Worm (Caenorhabditis elegans) whole organism, young adult: ENCODE measurements around the gene osgn-1.

Experiments
- B0019.2 ChIP-seq: fragments of 200-800 bp; sonication (Bioruptor generic); conservative IDR thresholded peaks from 2 replicates; pipeline ENCODE4 v1.3.6; 2022; ENCODE audit warnings: missing genetic modification reagents, missing genetic modification characterization, missing compliant biosample characterization
- B0035.1 ChIP-seq: sonication (generic microtip); optimal IDR thresholded peaks from 2 replicates; lab custom pipeline; 2016; ENCODE audit warnings: missing genetic modification characterization, mild to moderate bottlenecking, missing compliant biosample characterization, missing genotype, missing genetic modification reagents
- C06A6.2 ChIP-seq: fragments of 200-800 bp; sonication (Bioruptor generic); conservative IDR thresholded peaks from 2 replicates; pipeline ENCODE4 v1.3.6; 2022; ENCODE audit warnings: missing genetic modification characterization, missing compliant biosample characterization
- F10E7.11 ChIP-seq: sonication (generic microtip); optimal IDR thresholded peaks from 2 replicates; lab custom pipeline; 2017; ENCODE audit warnings: mild to moderate bottlenecking, missing genetic modification characterization, moderate library complexity, missing compliant biosample characterization
- F23B12.7 ChIP-seq: sonication (generic microtip); optimal IDR thresholded peaks from 2 replicates; lab custom pipeline; 2017; ENCODE audit warnings: missing genetic modification characterization, mild to moderate bottlenecking, missing compliant biosample characterization, antibody characterized with exemption, moderate library complexity; ENCODE audit not compliant: insufficient read depth
- K12H6.12 ChIP-seq: fragments of 200-800 bp; sonication (Bioruptor generic); optimal IDR thresholded peaks from 2 replicates; lab custom pipeline; 2018; ENCODE audit warnings: mild to moderate bottlenecking, missing genetic modification characterization, missing compliant biosample characterization
- T07F8.4 ChIP-seq: sonication (generic microtip); optimal IDR thresholded peaks from 2 replicates; lab custom pipeline; 2016; ENCODE audit warnings: mild to moderate bottlenecking, missing genetic modification characterization, moderate library complexity, missing compliant biosample characterization
- Y53F4B.3 ChIP-seq: fragments of 200-800 bp; sonication (Bioruptor generic); IDR thresholded peaks from 2 replicates; pipeline ENCODE4 v1.3.6; 2022; ENCODE audit warnings: missing genetic modification reagents, missing genetic modification characterization, missing compliant biosample characterization
- Y79H2A.3 ChIP-seq: fragments of 200-800 bp; sonication (Bioruptor generic); conservative IDR thresholded peaks from 2 replicates; pipeline ENCODE4 v1.3.6; 2022; ENCODE audit warnings: missing genetic modification reagents, missing genetic modification characterization, missing compliant biosample characterization
- ZK185.1 ChIP-seq: sonication (generic microtip); optimal IDR thresholded peaks from 2 replicates; lab custom pipeline; 2016; ENCODE audit warnings: mild to moderate bottlenecking, missing genetic modification characterization, missing compliant biosample characterization; ENCODE audit not compliant: poor library complexity, severe bottlenecking
- ama-1 ChIP-seq, 3 experiments: fragments of 150-350 bp in 1 of 3; sonication (generic microtip) in 2 of 3; optimal IDR thresholded peaks; 2 replicates each; lab custom pipeline; 2014 to 2018; ENCODE audit warnings: missing biosample characterization in 2 of 3, missing genetic modification characterization in 2 of 3, missing genetic modification reagents in 2 of 3
- aptf-2 ChIP-seq: fragments of 200-800 bp; sonication (Bioruptor generic); conservative IDR thresholded peaks from 2 replicates; pipeline ENCODE4 v1.3.6; 2022; ENCODE audit warnings: missing genetic modification reagents, missing genetic modification characterization, missing compliant biosample characterization
- attf-5 ChIP-seq: fragments of 200-800 bp; sonication (Bioruptor generic); optimal IDR thresholded peaks from 2 replicates; lab custom pipeline; 2018; ENCODE audit warnings: mild to moderate bottlenecking, missing genetic modification characterization, missing compliant biosample characterization
- cebp-1 ChIP-seq, 2 experiments: fragments of 200-800 bp in 1 of 2; sonication (Bioruptor generic) in 1 of 2; sonication (generic microtip) in 1 of 2; IDR thresholded peaks in 1 of 2; optimal IDR thresholded peaks in 1 of 2; 2 replicates each; pipeline versions ENCODE4 v1.3.6 to Lab custom; 2017 to 2022; ENCODE audit warnings: missing compliant biosample characterization in 2 of 2, missing genetic modification characterization in 2 of 2, mild to moderate bottlenecking in 1 of 2, missing genetic modification reagents in 1 of 2, moderate library complexity in 1 of 2
- ceh-100 ChIP-seq: fragments of 200-800 bp; sonication (Bioruptor generic); IDR thresholded peaks from 2 replicates; pipeline ENCODE4 v1.3.6; 2022; ENCODE audit warnings: missing genetic modification reagents, missing genetic modification characterization, missing compliant biosample characterization
- dox-1 ChIP-seq: fragments of 200-800 bp; sonication (Bioruptor generic); IDR thresholded peaks from 2 replicates; pipeline ENCODE4 v1.3.6; 2022; ENCODE audit warnings: missing genetic modification reagents, missing genetic modification characterization, missing compliant biosample characterization
- efl-1 ChIP-seq: fragments of 150-350 bp; optimal IDR thresholded peaks from 2 replicates; lab custom pipeline; 2014; ENCODE audit warnings: missing biosample characterization, missing genetic modification reagents, missing genetic modification characterization
- egl-18 ChIP-seq: fragments of 200-800 bp; sonication (Bioruptor generic); IDR thresholded peaks from 2 replicates; pipeline ENCODE4 v1.3.6; 2022; ENCODE audit warnings: missing genetic modification reagents, missing genetic modification characterization, missing compliant biosample characterization
- egl-44 ChIP-seq: fragments of 200-800 bp; sonication (Bioruptor generic); IDR thresholded peaks from 2 replicates; pipeline ENCODE4 v1.3.6; 2022; ENCODE audit warnings: missing genetic modification reagents, missing genetic modification characterization, missing compliant biosample characterization
- egrh-3 ChIP-seq: fragments of 200-800 bp; sonication (Bioruptor generic); IDR thresholded peaks from 2 replicates; pipeline ENCODE4 v1.3.6; 2022; ENCODE audit warnings: missing genetic modification reagents, missing genetic modification characterization, missing compliant biosample characterization
- fkh-3 ChIP-seq: sonication (generic microtip); optimal IDR thresholded peaks from 2 replicates; lab custom pipeline; 2016; ENCODE audit warnings: mild to moderate bottlenecking, missing genetic modification characterization, missing compliant biosample characterization
- hlh-26 ChIP-seq: fragments of 200-800 bp; sonication (Bioruptor generic); conservative IDR thresholded peaks from 2 replicates; pipeline ENCODE4 v1.3.6; 2022; ENCODE audit warnings: missing genetic modification reagents, missing genetic modification characterization, missing compliant biosample characterization
- lin-40 ChIP-seq: sonication (generic microtip); optimal IDR thresholded peaks from 2 replicates; lab custom pipeline; 2016; ENCODE audit warnings: missing genetic modification characterization, mild to moderate bottlenecking, missing compliant biosample characterization, missing genotype, missing genetic modification reagents
- lir-1 ChIP-seq: fragments of 200-800 bp; sonication (Bioruptor generic); conservative IDR thresholded peaks from 2 replicates; pipeline ENCODE4 v1.3.6; 2022; ENCODE audit warnings: missing genetic modification reagents, missing genetic modification characterization, missing compliant biosample characterization
- lsl-1 ChIP-seq: fragments of 200-800 bp; sonication (Bioruptor generic); optimal IDR thresholded peaks from 2 replicates; lab custom pipeline; 2018; ENCODE audit warnings: mild to moderate bottlenecking, missing genetic modification characterization, moderate library complexity, missing compliant biosample characterization
- mcd-1 ChIP-seq: fragments of 200-800 bp; sonication (Bioruptor generic); IDR thresholded peaks from 2 replicates; pipeline ENCODE4 v1.3.6; 2022; ENCODE audit warnings: missing genetic modification reagents, missing genetic modification characterization, missing compliant biosample characterization
- mel-28 ChIP-seq: sonication (generic microtip); optimal IDR thresholded peaks from 2 replicates; lab custom pipeline; 2016; ENCODE audit warnings: borderline replicate concordance, mild to moderate bottlenecking, missing genetic modification characterization, missing compliant biosample characterization
- nhr-120 ChIP-seq: fragments of 200-800 bp; sonication (Bioruptor generic); IDR thresholded peaks from 2 replicates; pipeline ENCODE4 v1.3.6; 2022; ENCODE audit warnings: missing genetic modification characterization, missing compliant biosample characterization
- nhr-80 ChIP-seq: sonication (generic microtip); optimal IDR thresholded peaks from 2 replicates; lab custom pipeline; 2016; ENCODE audit warnings: missing genetic modification characterization, missing compliant biosample characterization
- pbrm-1 ChIP-seq: fragments of 200-800 bp; sonication (Bioruptor generic); IDR thresholded peaks from 2 replicates; pipeline ENCODE4 v1.3.6; 2022; ENCODE audit warnings: missing genetic modification reagents, missing genetic modification characterization, missing compliant biosample characterization
- rcor-1 ChIP-seq: fragments of 200-800 bp; sonication (Bioruptor generic); IDR thresholded peaks from 2 replicates; pipeline ENCODE4 v1.3.6; 2022; ENCODE audit warnings: missing genetic modification reagents, missing genetic modification characterization, missing compliant biosample characterization
- sea-2 ChIP-seq: fragments of 200-800 bp; sonication (Bioruptor generic); IDR thresholded peaks from 2 replicates; pipeline ENCODE4 v1.3.6; 2022; ENCODE audit warnings: missing genetic modification characterization, missing compliant biosample characterization
- snpc-1.3 ChIP-seq: sonication (generic microtip); optimal IDR thresholded peaks from 2 replicates; lab custom pipeline; 2017; ENCODE audit warnings: missing genetic modification characterization, mild to moderate bottlenecking, missing compliant biosample characterization, antibody characterized with exemption, moderate library complexity, missing genotype, missing genetic modification reagents; ENCODE audit not compliant: insufficient read depth
- sptf-2 ChIP-seq: fragments of 200-800 bp; sonication (Bioruptor generic); optimal IDR thresholded peaks from 2 replicates; lab custom pipeline; 2018; ENCODE audit warnings: mild to moderate bottlenecking, missing genetic modification characterization, missing compliant biosample characterization
- tbp1 ChIP-seq: fragments of 200-800 bp; sonication (Bioruptor generic); optimal IDR thresholded peaks from 2 replicates; lab custom pipeline; 2018; ENCODE audit warnings: mild to moderate bottlenecking, missing genetic modification characterization, missing compliant biosample characterization
- tlf-1 ChIP-seq: fragments of 200-800 bp; sonication (Bioruptor generic); optimal IDR thresholded peaks from 2 replicates; lab custom pipeline; 2018; ENCODE audit warnings: mild to moderate bottlenecking, missing genetic modification characterization, missing compliant biosample characterization
- zfh-2 ChIP-seq: fragments of 200-800 bp; sonication (Bioruptor generic); conservative IDR thresholded peaks from 2 replicates; pipeline ENCODE4 v1.3.6; 2022; ENCODE audit warnings: missing genetic modification reagents, missing genetic modification characterization, missing compliant biosample characterization
- ztf-25 ChIP-seq: fragments of 200-800 bp; sonication (Bioruptor generic); IDR thresholded peaks from 2 replicates; pipeline ENCODE4 v1.3.6; 2022; ENCODE audit warnings: missing genetic modification reagents, missing genetic modification characterization, missing compliant biosample characterization

Gene osgn-1

DNA sequence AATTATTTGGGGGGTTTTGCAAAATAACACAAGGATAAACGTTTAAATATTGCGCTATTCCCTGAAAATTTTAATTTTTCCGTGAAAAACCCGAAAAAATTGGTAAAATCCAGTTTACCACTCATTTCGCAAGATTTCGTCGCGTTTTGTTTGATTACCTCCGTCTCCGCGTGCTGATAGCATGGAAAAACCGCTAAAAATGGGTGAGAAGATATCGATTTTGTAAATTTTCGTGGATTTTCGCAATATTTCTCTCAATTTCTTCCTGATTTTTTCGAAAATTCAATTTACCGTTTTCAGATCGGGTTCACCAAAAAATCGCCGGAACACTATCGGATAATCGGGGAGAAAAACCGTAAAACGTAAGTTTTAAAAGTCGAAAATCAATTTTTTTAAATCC is 40.6 kb downstream of the osgn-1 start, which contains the start of gene ama-1:
Gene ama-1, plus strand, starts transcription at position 301 of the 400 bp plus-strand sequence.
- TF ChIP-seq fkh-3 (no peak), lsl-1 (GFP tag; lab: Kevin White, UChicago) (peak; percentile 2), lir-1 (GFP tag; lab: Robert Waterston, UW) (no peak), mcd-1 (no peak), ZK185.1 (tag; lab: Kevin White, UChicago) (no peak), cebp-1 (GFP tag; IDR thresholded peaks at IDR 0.05; lab: Robert Waterston, UW) (no peak), cebp-1 (tag; optimal IDR thresholded peaks at IDR 0.05; lab: Kevin White, UChicago) (peak; percentile 72)
- TF ChIP-seq, all 124 proteins: peak for 2

DNA sequence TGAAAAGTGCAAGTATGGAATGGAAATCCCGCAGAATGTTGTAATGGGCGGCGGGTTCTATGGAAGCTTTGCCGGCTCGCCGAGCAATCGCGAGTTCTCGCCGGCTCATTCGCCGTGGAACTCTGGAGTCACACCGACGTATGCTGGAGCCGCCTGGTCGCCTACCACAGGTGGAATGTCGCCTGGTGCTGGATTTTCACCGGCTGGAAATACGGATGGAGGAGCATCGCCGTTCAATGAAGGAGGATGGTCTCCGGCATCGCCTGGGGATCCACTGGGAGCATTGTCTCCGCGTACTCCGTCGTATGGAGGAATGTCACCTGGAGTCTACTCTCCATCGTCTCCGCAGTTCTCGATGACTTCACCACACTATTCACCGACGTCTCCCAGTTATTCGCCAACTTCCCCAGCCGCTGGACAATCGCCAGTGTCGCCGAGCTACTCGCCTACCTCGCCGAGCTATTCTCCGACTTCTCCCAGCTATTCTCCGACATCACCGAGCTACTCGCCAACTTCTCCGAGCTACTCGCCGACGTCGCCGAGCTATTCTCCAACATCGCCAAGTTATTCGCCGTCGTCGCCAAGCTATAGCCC is 47.9 kb downstream of the osgn-1 start:
- no peak for TF ChIP-seq ztf-25 (GFP tag; lab: Robert Waterston, UW)
- no peak for TF ChIP-seq B0035.1 (tag; lab: Kevin White, UChicago)
- TF ChIP-seq hlh-26 (GFP tag; lab: Robert Waterston, UW) = no peak
- TF ChIP-seq sptf-2 (GFP tag; lab: Kevin White, UChicago) = peak; percentile 16
- no peak for TF ChIP-seq egl-44 (GFP tag; lab: Robert Waterston, UW)
- no peak for TF ChIP-seq Y53F4B.3 (GFP tag; lab: Robert Waterston, UW)
- TF ChIP-seq F10E7.11 (tag; lab: Kevin White, UChicago) = no peak
- TF ChIP-seq mel-28 (tag; lab: Kevin White, UChicago) = no peak
- TF ChIP-seq Y79H2A.3 (GFP tag; lab: Robert Waterston, UW) = no peak
- no peak for TF ChIP-seq tbp1 (GFP tag; lab: Kevin White, UChicago)
- TF ChIP-seq nhr-120 = no peak
- TF ChIP-seq C06A6.2 (GFP tag; lab: Robert Waterston, UW) = no peak
- peak; percentile 67 for TF ChIP-seq zfh-2 (GFP tag; lab: Robert Waterston, UW)
- peak; percentile 54; the same call in 1 of the 2 replicates for TF ChIP-seq egrh-3 (GFP tag; lab: Robert Waterston, UW)
- no peak for TF ChIP-seq F23B12.7 (tag; lab: Kevin White, UChicago)
- TF ChIP-seq tlf-1 (GFP tag; lab: Kevin White, UChicago) = no peak
- no peak for TF ChIP-seq pbrm-1
- TF ChIP-seq sea-2 (GFP tag; lab: Robert Waterston, UW) = no peak
- TF ChIP-seq egl-18 (GFP tag; lab: Robert Waterston, UW) = no peak
- no peak for TF ChIP-seq ama-1 (optimal IDR thresholded peaks at IDR 0.05; lab: Kevin White, UChicago)
- TF ChIP-seq ama-1 (GFP tag; optimal IDR thresholded peaks at IDR 0.05; lab: Kevin White, UChicago) = no peak

DNA sequence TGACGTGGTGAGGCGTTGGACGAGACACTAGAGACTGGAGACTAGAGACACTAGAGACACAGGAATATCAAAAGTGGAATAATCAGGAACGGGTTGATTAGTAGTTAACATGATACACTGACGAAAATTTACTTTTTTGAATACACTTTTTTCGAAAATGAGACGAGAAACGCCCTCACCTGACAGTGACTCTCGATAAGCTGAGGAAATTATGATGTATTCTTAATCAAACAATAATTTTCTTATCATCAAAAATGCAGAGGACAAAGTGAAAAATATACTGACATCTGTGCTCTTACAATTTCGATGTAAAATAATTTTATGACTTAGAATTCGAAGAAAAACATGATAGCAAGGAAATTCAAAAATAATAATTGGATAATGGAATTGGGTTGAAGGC is 52.2 kb downstream of the osgn-1 start:
- TF ChIP-seq egrh-3 (GFP tag; lab: Robert Waterston, UW) = no peak
- TF ChIP-seq B0019.2 (GFP tag; lab: Robert Waterston, UW) = no peak
- no peak for TF ChIP-seq ceh-100 (GFP tag; lab: Robert Waterston, UW)
- TF ChIP-seq efl-1 (GFP tag; lab: Kevin White, UChicago) = no peak
- peak; percentile 45 for TF ChIP-seq nhr-80 (tag; lab: Kevin White, UChicago)
- TF ChIP-seq dox-1 (GFP tag; lab: Robert Waterston, UW) = 0 out of 2 replicates have a peak, but pooled peaks have one; percentile 40
- no peak for TF ChIP-seq aptf-2 (GFP tag; lab: Robert Waterston, UW)
- TF ChIP-seq, all 124 proteins: peak for 2

ce11 chrIV:4262993-4263392 is 55.8 kb downstream of the osgn-1 start, which contains the start of gene col-33:
Gene col-33 (plus strand): TSS chrIV:4263293.
- TF ChIP-seq rcor-1 (no peak), T07F8.4 (tag; lab: Kevin White, UChicago) (no peak), attf-5 (GFP tag; lab: Kevin White, UChicago) (no peak), snpc-1.3 (tag; lab: Kevin White, UChicago) (no peak), K12H6.12 (tag; lab: Kevin White, UChicago) (no peak), ZK185.1 (tag; lab: Kevin White, UChicago) (no peak), lin-40 (no peak), lir-1 (GFP tag; lab: Robert Waterston, UW) (no peak)
